Worm (Caenorhabditis elegans): ENCODE results near the gene Y53G8AR.5.

ce11 chrIII:3258306-3258705, 38.9 kb upstream of the Y53G8AR.5 start, which contains the start of gene nspg-7.2:
- no peak for TF ChIP-seq ceh-14 (tag; optimal IDR thresholded peaks at IDR 0.05)
- no peak for TF ChIP-seq unc-42 (tag; optimal IDR thresholded peaks at IDR 0.05)
- no peak for TF ChIP-seq pros-1 (tag; optimal IDR thresholded peaks at IDR 0.05)
- TF ChIP-seq elt-2 (tag; optimal IDR thresholded peaks at IDR 0.05) = no peak
- no peak for TF ChIP-seq hlh-30 (tag; optimal IDR thresholded peaks at IDR 0.05; ENCODE audit: insufficient read depth)
- no peak for TF ChIP-seq ama-1 (optimal IDR thresholded peaks at IDR 0.05)
- no peak for TF ChIP-seq fkh-10 (GFP tag; optimal IDR thresholded peaks at IDR 0.05)
- no peak for TF ChIP-seq nfya-1 (tag; optimal IDR thresholded peaks at IDR 0.05)
- TF ChIP-seq hlh-6 (tag; optimal IDR thresholded peaks at IDR 0.05) = no peak

Data from whole organism, late embryonic.